Worm (Caenorhabditis elegans) whole organism, L1 larva: Measurements from ENCODE around the gene C47E8.11.

ENCODE experiments used
- blmp-1 ChIP-seq: fragments of 150-350 bp; optimal IDR thresholded peaks from 2 replicates; lab custom pipeline; 2014; ENCODE audit warnings: missing biosample characterization, missing genetic modification characterization
- ces-1 ChIP-seq: fragments of 150-350 bp; optimal IDR thresholded peaks from 2 replicates; lab custom pipeline; 2014; ENCODE audit warnings: missing biosample characterization, missing genetic modification reagents, missing genetic modification characterization
- mdl-1 ChIP-seq, 2 experiments: fragments of 150-350 bp; optimal IDR thresholded peaks; 2 replicates each; lab custom pipeline; 2014 to 2017; ENCODE audit warnings: missing biosample characterization in 2 of 2, missing genetic modification characterization in 2 of 2, inconsistent platforms in 1 of 2
- nhr-77 ChIP-seq: fragments of 150-350 bp; optimal IDR thresholded peaks from 2 replicates; lab custom pipeline; 2014; ENCODE audit warnings: missing biosample characterization, missing genetic modification characterization
- nhr-90 ChIP-seq: sonication (generic microtip); optimal IDR thresholded peaks from 2 replicates; lab custom pipeline; 2016; ENCODE audit warnings: mild to moderate bottlenecking, missing genetic modification characterization, missing compliant biosample characterization; ENCODE audit not compliant: poor library complexity
- pqm-1 ChIP-seq: sonication (generic microtip); optimal IDR thresholded peaks from 3 replicates; lab custom pipeline; 2017; ENCODE audit warnings: missing biosample characterization, missing genetic modification characterization
- swsn-7 ChIP-seq: sonication (generic microtip); optimal IDR thresholded peaks from 2 replicates; lab custom pipeline; 2016; ENCODE audit warnings: missing genetic modification characterization, missing compliant biosample characterization
- vab-15 ChIP-seq: sonication (generic microtip); optimal IDR thresholded peaks from 2 replicates; lab custom pipeline; 2017; ENCODE audit warnings: missing genotype, mild to moderate bottlenecking, missing genetic modification characterization, missing compliant biosample characterization
- zag-1 ChIP-seq: fragments of 150-350 bp; optimal IDR thresholded peaks from 2 replicates; lab custom pipeline; 2014; ENCODE audit warnings: missing biosample characterization, missing genetic modification characterization
- ztf-4 ChIP-seq: fragments of 150-350 bp; optimal IDR thresholded peaks from 2 replicates; lab custom pipeline; 2014; ENCODE audit warnings: missing biosample characterization, missing genetic modification characterization

ce11 chrV:14695713-14696112, 7.3 kb downstream of the C47E8.11 start:
- no peak for TF ChIP-seq nhr-77 (tag; lab: Kevin White, UChicago)
- TF ChIP-seq ztf-4 (tag; lab: Kevin White, UChicago): no peak
- TF ChIP-seq nhr-90 (tag; lab: Kevin White, UChicago): no peak
- TF ChIP-seq swsn-7 (tag; lab: Kevin White, UChicago): no peak
- TF ChIP-seq blmp-1 (tag; lab: Kevin White, UChicago): no peak
- TF ChIP-seq mdl-1 (tag; optimal IDR thresholded peaks at IDR 0.05; lab: Kevin White, UChicago): no peak
- no peak for TF ChIP-seq ces-1
- no peak for TF ChIP-seq vab-15 (tag; lab: Kevin White, UChicago)
- TF ChIP-seq pqm-1 (tag; lab: Kevin White, UChicago): no peak
- no peak for TF ChIP-seq zag-1 (tag; lab: Kevin White, UChicago)
